Worm (Caenorhabditis elegans): ENCODE results near the gene cdc-25.4.

DNA sequence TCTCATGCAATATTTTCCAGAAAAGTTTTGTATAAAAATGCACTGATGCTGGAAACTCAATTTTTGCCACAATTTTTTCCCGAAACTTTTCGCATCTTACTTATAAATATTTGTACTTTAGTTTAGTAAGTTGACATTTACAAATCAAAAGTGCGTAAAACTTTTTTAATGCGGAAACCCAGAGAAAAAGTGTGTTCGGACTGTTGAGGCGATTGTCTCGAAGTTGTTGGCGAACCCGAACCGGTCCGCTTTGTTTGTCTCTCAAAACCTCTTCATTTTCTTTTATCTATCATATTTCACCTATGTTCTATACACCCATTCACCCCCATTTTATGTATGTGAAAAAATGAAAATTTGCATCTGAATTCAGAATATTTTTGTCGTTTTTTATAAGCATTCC is 31.4 kb upstream of the cdc-25.4 start:
- no peak for TF ChIP-seq unc-39 (tag; optimal IDR thresholded peaks at IDR 0.05)
- TF ChIP-seq arid-1 (GFP tag; conservative IDR thresholded peaks at IDR 0.05) = no peak
- no peak for TF ChIP-seq hlh-30 (tag; optimal IDR thresholded peaks at IDR 0.05; ENCODE audit: insufficient read depth)
- no peak for TF ChIP-seq lir-3 (tag; optimal IDR thresholded peaks at IDR 0.05)
- no peak for TF ChIP-seq spr-1 (tag; optimal IDR thresholded peaks at IDR 0.05)
- TF ChIP-seq skn-1 (tag; optimal IDR thresholded peaks at IDR 0.05) = no peak

All from whole organism, L4 larva.